Worm (Caenorhabditis elegans): ENCODE results near the gene C06E1.9.

C06E1.9 gene

ce11 chrIII:8589195-8589594 lies 20.4 kb downstream of the C06E1.9 start, which contains the start of gene fip-3:
Gene fip-3 (minus strand): TSS chrIII:8589488.
- TF ChIP-seq nfya-1 (tag; optimal IDR thresholded peaks at IDR 0.05; ENCODE audit: borderline replicate concordance, insufficient read depth) (no peak), Y53G8AR.9 (GFP tag; conservative IDR thresholded peaks at IDR 0.05) (no peak), let-607 (tag; optimal IDR thresholded peaks at IDR 0.05) (no peak), die-1 (tag; optimal IDR thresholded peaks at IDR 0.05) (no peak), F33H1.4 (GFP tag; IDR thresholded peaks at IDR 0.05) (no peak)

DNA sequence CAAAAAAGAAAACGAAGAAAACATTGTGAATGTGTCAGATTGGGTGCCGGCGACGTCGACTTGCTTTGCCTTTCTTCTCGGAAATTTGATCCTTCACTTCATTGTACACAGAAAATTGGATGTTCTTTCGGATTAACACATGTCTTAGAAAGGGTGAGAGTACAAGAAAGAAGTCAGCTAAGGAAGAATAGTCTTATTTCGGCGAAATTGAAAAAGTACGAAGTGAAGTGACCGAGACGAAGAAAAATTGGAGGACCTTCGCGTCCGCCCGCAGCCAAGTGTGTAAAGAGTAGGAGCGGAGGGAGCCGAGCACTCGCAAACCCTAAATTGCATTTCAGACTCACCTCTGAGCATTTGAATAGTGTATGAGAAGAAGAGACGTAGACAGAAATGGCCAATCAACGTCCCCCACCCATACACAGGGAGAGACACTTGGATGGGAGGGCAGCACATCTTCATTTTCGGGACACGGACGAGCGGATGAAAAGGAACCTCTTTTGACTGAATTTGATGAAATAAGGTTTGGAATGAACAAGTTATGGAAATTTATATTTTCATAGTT lies 20.9 kb downstream of the C06E1.9 start, which contains the start of gene glr-1:
glr-1 (minus strand) TSS at position 51 of the 562 bp plus-strand sequence.
- TF ChIP-seq lag-1 (GFP tag; IDR thresholded peaks at IDR 0.05) (0 out of 2 replicates have a peak, but pooled peaks have one; percentile 17), lin-40 (tag; optimal IDR thresholded peaks at IDR 0.05) (no peak), Y56A3A.18 (GFP tag; IDR thresholded peaks at IDR 0.05) (no peak)

ce11 chrIII:8580802-8581201 lies 28.8 kb downstream of the C06E1.9 start, which contains the start of gene doxa-1:
Gene doxa-1 (plus strand): TSS chrIII:8581102.
- TF ChIP-seq let-526 (GFP tag; IDR thresholded peaks at IDR 0.05) (no peak), rec-8 (tag; optimal IDR thresholded peaks at IDR 0.05) (no peak), rcor-1 (GFP tag; IDR thresholded peaks at IDR 0.05) (no peak), madf-10 (tag; optimal IDR thresholded peaks at IDR 0.05) (no peak), sea-2 (GFP tag; IDR thresholded peaks at IDR 0.05) (no peak), ccch-3 (GFP tag; optimal IDR thresholded peaks at IDR 0.05) (no peak), T07F8.4 (tag; optimal IDR thresholded peaks at IDR 0.05) (no peak), hlh-12 (tag; optimal IDR thresholded peaks at IDR 0.05) (no peak), tbp1 (GFP tag; optimal IDR thresholded peaks at IDR 0.05) (no peak), cebp-2 (GFP tag; IDR thresholded peaks at IDR 0.05) (no peak)

DNA sequence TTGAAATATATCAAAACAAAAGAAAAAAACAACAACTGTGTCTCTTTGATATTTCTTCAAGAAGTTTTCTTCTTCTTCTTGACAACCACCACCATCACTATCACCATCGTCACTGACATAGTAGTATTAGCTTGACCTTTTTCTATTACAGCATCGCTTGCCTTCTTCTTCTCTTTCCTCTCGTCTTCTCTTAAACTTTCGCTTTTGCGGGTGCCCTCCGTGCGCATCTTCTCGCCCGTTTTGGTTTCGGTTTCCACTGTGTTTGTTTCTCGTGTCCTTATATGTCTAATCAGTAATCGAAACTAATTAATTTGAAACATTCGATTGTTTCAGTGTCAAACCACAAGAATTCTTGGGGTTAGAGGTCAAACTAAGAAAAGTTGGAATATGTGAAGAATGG lies 30.2 kb downstream of the C06E1.9 start:
- TF ChIP-seq lir-1 (GFP tag; conservative IDR thresholded peaks at IDR 0.05) (no peak), chd-7 (tag; optimal IDR thresholded peaks at IDR 0.05) (no peak), aptf-3 (GFP tag; IDR thresholded peaks at IDR 0.05) (no peak), tlf-1 (GFP tag; optimal IDR thresholded peaks at IDR 0.05) (no peak), cebp-1 (GFP tag; IDR thresholded peaks at IDR 0.05) (no peak), cebp-1 (tag; optimal IDR thresholded peaks at IDR 0.05) (no peak), lag-1 (GFP tag; IDR thresholded peaks at IDR 0.05) (no peak), mes-4 (tag; optimal IDR thresholded peaks at IDR 0.05) (no peak), fkh-3 (tag; optimal IDR thresholded peaks at IDR 0.05) (no peak), aptf-2 (GFP tag; conservative IDR thresholded peaks at IDR 0.05) (no peak)

DNA sequence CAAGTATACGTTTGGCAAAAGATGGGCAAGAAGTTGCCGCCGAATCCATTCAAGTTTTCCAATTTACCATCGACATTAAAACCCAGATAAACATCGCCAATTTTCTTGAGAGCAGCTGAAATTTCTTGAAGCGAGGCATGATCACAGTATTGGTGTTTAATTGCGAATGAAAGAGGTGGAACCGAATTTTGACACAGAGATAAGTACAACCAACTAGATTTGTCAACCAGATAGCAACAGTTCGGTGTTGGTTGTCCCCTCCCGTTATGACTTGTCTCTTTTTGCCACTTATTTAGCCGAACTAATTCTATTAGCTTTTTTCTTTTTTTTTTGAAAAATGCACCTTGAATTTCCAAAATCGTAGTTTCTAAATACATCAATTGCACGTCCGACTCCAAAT lies 31.2 kb downstream of the C06E1.9 start:
- TF ChIP-seq ccch-3 (GFP tag; optimal IDR thresholded peaks at IDR 0.05) (no peak), attf-6 (GFP tag; IDR thresholded peaks at IDR 0.05) (no peak), F33H1.4 (GFP tag; IDR thresholded peaks at IDR 0.05) (no peak), zim-3 (tag; optimal IDR thresholded peaks at IDR 0.05) (no peak), egl-44 (GFP tag; IDR thresholded peaks at IDR 0.05) (no peak), nhr-80 (tag; optimal IDR thresholded peaks at IDR 0.05) (no peak), atf-7 (tag; optimal IDR thresholded peaks at IDR 0.05) (no peak), ceh-91 (GFP tag; IDR thresholded peaks at IDR 0.05) (no peak), snpc-4 (GFP tag; optimal IDR thresholded peaks at IDR 0.05) (no peak), snpc-4 (tag; optimal IDR thresholded peaks at IDR 0.05) (no peak), nfyb-1 (GFP tag; IDR thresholded peaks at IDR 0.05) (no peak)
